Fruit fly (Drosophila melanogaster): ENCODE data around the gene CG5116.

The CG5116 gene

dm6 chr3R:25476744-25477143 lies 6.2 kb upstream of the CG5116 start, which contains the start of the genes CG4553 and MED28:
CG4553 (minus strand) TSS chr3R:25476915.
MED28 (plus strand) TSS chr3R:25477003.
- TF ChIP-seq fru (GFP tag; optimal IDR thresholded peaks at IDR 0.05) (no peak), br (GFP tag; optimal IDR thresholded peaks at IDR 0.05) (no peak), rgr (GFP tag; optimal IDR thresholded peaks at IDR 0.05) (no peak), Rel (GFP tag; optimal IDR thresholded peaks at IDR 0.05) (no peak), Rel (tag; optimal IDR thresholded peaks at IDR 0.05) (no peak), dsf (GFP tag; optimal IDR thresholded peaks at IDR 0.05; ENCODE audit: borderline replicate concordance) (no peak), Hr83 (GFP tag; optimal IDR thresholded peaks at IDR 0.05; ENCODE audit: poor library complexity, severe bottlenecking) (no peak), pan (optimal IDR thresholded peaks at IDR 0.05) (no peak), Myc (optimal IDR thresholded peaks at IDR 0.05) (no peak), jim (GFP tag; optimal IDR thresholded peaks at IDR 0.05) (no peak), HLH106 (tag; optimal IDR thresholded peaks at IDR 0.05) (no peak), dmrt93B (GFP tag; optimal IDR thresholded peaks at IDR 0.05) (no peak), lola (GFP tag; optimal IDR thresholded peaks at IDR 0.05) (no peak), CG32264 (GFP tag; optimal IDR thresholded peaks at IDR 0.05) (no peak), Sp1 (GFP tag; optimal IDR thresholded peaks at IDR 0.05) (no peak), dl (GFP tag; optimal IDR thresholded peaks at IDR 0.05; ENCODE audit: insufficient read depth in 1 of 2, partially characterized antibody in 2 of 2) (no peak), Dfd (GFP tag; optimal IDR thresholded peaks at IDR 0.05) (no peak), Vsx2 (GFP tag; optimal IDR thresholded peaks at IDR 0.05; ENCODE audit: partially characterized antibody) (no peak), brk (GFP tag; optimal IDR thresholded peaks at IDR 0.05) (no peak), Hr78 (GFP tag; optimal IDR thresholded peaks at IDR 0.05) (no peak)

- TF ChIP-seq Hr83 (GFP tag; optimal IDR thresholded peaks at IDR 0.05; ENCODE audit: poor library complexity, severe bottlenecking): no peak
- TF ChIP-seq br (GFP tag; optimal IDR thresholded peaks at IDR 0.05): no peak
- no peak for TF ChIP-seq Abd-B (GFP tag; optimal IDR thresholded peaks at IDR 0.05)
- no peak for TF ChIP-seq fru (GFP tag; optimal IDR thresholded peaks at IDR 0.05)
- TF ChIP-seq foxo (GFP tag; optimal IDR thresholded peaks at IDR 0.05): peak in 1 of 2 experiments; percentile 63
- TF ChIP-seq dmrt93B (GFP tag; optimal IDR thresholded peaks at IDR 0.05): no peak
- TF ChIP-seq h (GFP tag; optimal IDR thresholded peaks at IDR 0.05): no peak
- TF ChIP-seq Rel (GFP tag; optimal IDR thresholded peaks at IDR 0.05): peak; percentile 0
- TF ChIP-seq Rel (tag; optimal IDR thresholded peaks at IDR 0.05): no peak
- no peak for TF ChIP-seq usp (GFP tag; optimal IDR thresholded peaks at IDR 0.05)
- no peak for TF ChIP-seq GATAd (GFP tag; optimal IDR thresholded peaks at IDR 0.05)
- no peak for TF ChIP-seq brk (GFP tag; optimal IDR thresholded peaks at IDR 0.05)
- peak; percentile 41 for TF ChIP-seq sage (GFP tag; optimal IDR thresholded peaks at IDR 0.05)
- TF ChIP-seq rgr (GFP tag; optimal IDR thresholded peaks at IDR 0.05): no peak
- TF ChIP-seq CG32264 (GFP tag; optimal IDR thresholded peaks at IDR 0.05): peak; percentile 23
- no peak for TF ChIP-seq ey (GFP tag; optimal IDR thresholded peaks at IDR 0.05)
- no peak for TF ChIP-seq lola (GFP tag; optimal IDR thresholded peaks at IDR 0.05)
- TF ChIP-seq pan (optimal IDR thresholded peaks at IDR 0.05): no peak
- no peak for TF ChIP-seq Myc (optimal IDR thresholded peaks at IDR 0.05)
- TF ChIP-seq Hr78 (GFP tag; optimal IDR thresholded peaks at IDR 0.05): no peak
- TF ChIP-seq dl (GFP tag; optimal IDR thresholded peaks at IDR 0.05; ENCODE audit: insufficient read depth in 1 of 2, partially characterized antibody in 2 of 2): no peak
- TF ChIP-seq jim (GFP tag; optimal IDR thresholded peaks at IDR 0.05): no peak
- TF ChIP-seq Dfd (GFP tag; optimal IDR thresholded peaks at IDR 0.05): no peak
- TF ChIP-seq dsf (GFP tag; optimal IDR thresholded peaks at IDR 0.05; ENCODE audit: borderline replicate concordance): no peak
- no peak for TF ChIP-seq Sp1 (GFP tag; optimal IDR thresholded peaks at IDR 0.05)
- no peak for TF ChIP-seq Jra (GFP tag; optimal IDR thresholded peaks at IDR 0.05)
- no peak for TF ChIP-seq Vsx2 (GFP tag; optimal IDR thresholded peaks at IDR 0.05; ENCODE audit: partially characterized antibody)
- no peak for TF ChIP-seq Mio (GFP tag; optimal IDR thresholded peaks at IDR 0.05)
- TF ChIP-seq HLH106 (tag; optimal IDR thresholded peaks at IDR 0.05): peak; percentile 52
- no peak for TF ChIP-seq psq (GFP tag; optimal IDR thresholded peaks at IDR 0.05)
Observed at dm6 chr3R:25489116-25489515, 6.2 kb downstream of the CG5116 start.

DNA sequence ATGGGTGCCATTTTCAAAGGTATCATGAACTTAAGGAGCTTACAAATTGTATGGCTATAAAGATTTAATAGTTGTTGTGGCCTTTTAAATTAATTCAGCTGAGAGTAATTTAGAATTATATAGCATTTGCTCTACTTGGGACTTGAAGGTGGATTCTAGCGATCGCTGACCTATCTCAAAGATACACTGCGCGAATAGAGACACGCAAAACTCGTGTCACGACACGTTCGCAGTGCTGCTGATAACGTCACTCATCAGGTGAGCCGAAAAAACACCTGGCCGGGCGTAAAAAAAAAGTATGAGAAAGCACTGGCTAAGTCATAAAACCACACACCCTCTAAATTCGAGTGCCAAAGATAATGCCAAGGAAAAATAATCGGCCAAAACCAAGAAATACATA lies 6.8 kb downstream of the CG5116 start:
- TF ChIP-seq GATAd (GFP tag; optimal IDR thresholded peaks at IDR 0.05) (no peak), Mio (GFP tag; optimal IDR thresholded peaks at IDR 0.05) (no peak), Rel (GFP tag; optimal IDR thresholded peaks at IDR 0.05) (no peak), Rel (tag; optimal IDR thresholded peaks at IDR 0.05) (peak; percentile 1), HLH106 (tag; optimal IDR thresholded peaks at IDR 0.05) (peak; percentile 23), Hr83 (GFP tag; optimal IDR thresholded peaks at IDR 0.05; ENCODE audit: poor library complexity, severe bottlenecking) (peak; percentile 30), usp (GFP tag; optimal IDR thresholded peaks at IDR 0.05) (no peak), sv (GFP tag; optimal IDR thresholded peaks at IDR 0.05) (no peak)

- TF ChIP-seq Abd-B (GFP tag; optimal IDR thresholded peaks at IDR 0.05) (no peak), foxo (GFP tag; optimal IDR thresholded peaks at IDR 0.05) (peak in 1 of 2 experiments; percentile 6), Rel (GFP tag; optimal IDR thresholded peaks at IDR 0.05) (peak; percentile 29), Rel (tag; optimal IDR thresholded peaks at IDR 0.05) (no peak), Myc (optimal IDR thresholded peaks at IDR 0.05) (no peak), fru (GFP tag; optimal IDR thresholded peaks at IDR 0.05) (peak; percentile 39), Hr83 (GFP tag; optimal IDR thresholded peaks at IDR 0.05; ENCODE audit: poor library complexity, severe bottlenecking) (no peak), rgr (GFP tag; optimal IDR thresholded peaks at IDR 0.05) (no peak), usp (GFP tag; optimal IDR thresholded peaks at IDR 0.05) (no peak), ey (GFP tag; optimal IDR thresholded peaks at IDR 0.05) (no peak), Jra (GFP tag; optimal IDR thresholded peaks at IDR 0.05) (no peak), dmrt93B (GFP tag; optimal IDR thresholded peaks at IDR 0.05) (no peak), Sp1 (GFP tag; optimal IDR thresholded peaks at IDR 0.05) (no peak), CG32264 (GFP tag; optimal IDR thresholded peaks at IDR 0.05) (no peak), OdsH (GFP tag; optimal IDR thresholded peaks at IDR 0.05) (no peak), Vsx2 (GFP tag; optimal IDR thresholded peaks at IDR 0.05; ENCODE audit: partially characterized antibody) (no peak), N (GFP tag; optimal IDR thresholded peaks at IDR 0.05) (no peak), lola (GFP tag; optimal IDR thresholded peaks at IDR 0.05) (no peak), Mio (GFP tag; optimal IDR thresholded peaks at IDR 0.05) (no peak), sv (GFP tag; optimal IDR thresholded peaks at IDR 0.05) (peak; percentile 33)
Observed at dm6 chr3R:25490375-25490774, 7.5 kb downstream of the CG5116 start.
